Worm (Caenorhabditis elegans) whole organism, L4 larva: ENCODE measurements around the gene C30F2.2.

Experiments
- D1046.2 ChIP-seq: fragments of 200-800 bp; sonication (Bioruptor generic); IDR thresholded peaks from 2 replicates; pipeline ENCODE4 v1.3.6; 2022; ENCODE audit warnings: missing genetic modification characterization, missing compliant biosample characterization
- F49E8.2 ChIP-seq: sonication (generic microtip); optimal IDR thresholded peaks from 2 replicates; lab custom pipeline; 2016; ENCODE audit warnings: missing compliant biosample characterization, mild to moderate bottlenecking, missing genetic modification characterization, borderline replicate concordance
- R02D3.7 ChIP-seq: fragments of 150-350 bp; sonication (generic microtip); optimal IDR thresholded peaks from 3 replicates; lab custom pipeline; 2014; ENCODE audit warnings: missing biosample characterization, missing genetic modification characterization
- Y105C5A.15 ChIP-seq: fragments of 200-800 bp; sonication (Bioruptor generic); IDR thresholded peaks from 2 replicates; pipeline ENCODE4 v1.3.6; 2022; ENCODE audit warnings: missing genetic modification characterization, missing compliant biosample characterization
- Y5F2A.4 ChIP-seq: fragments of 200-800 bp; sonication (Bioruptor generic); optimal IDR thresholded peaks from 2 replicates; lab custom pipeline; 2018; ENCODE audit warnings: mild to moderate bottlenecking, missing genetic modification characterization, missing compliant biosample characterization
- Y75B8A.6 ChIP-seq: fragments of 200-800 bp; sonication (Bioruptor generic); IDR thresholded peaks from 2 replicates; pipeline ENCODE4 v1.3.6; 2022; ENCODE audit warnings: missing genetic modification reagents, missing genetic modification characterization, missing compliant biosample characterization
- attf-4 ChIP-seq: sonication (generic microtip); optimal IDR thresholded peaks from 3 replicates; lab custom pipeline; 2017; ENCODE audit warnings: missing biosample characterization, missing genetic modification characterization
- ceh-32 ChIP-seq: sonication (generic microtip); optimal IDR thresholded peaks from 2 replicates; lab custom pipeline; 2016; ENCODE audit warnings: mild to moderate bottlenecking, missing genetic modification characterization, missing compliant biosample characterization; ENCODE audit not compliant: poor library complexity
- ceh-44 ChIP-seq: fragments of 200-800 bp; sonication (Bioruptor generic); IDR thresholded peaks from 2 replicates; pipeline ENCODE4 v1.3.6; 2022; ENCODE audit warnings: missing genetic modification reagents, missing genetic modification characterization, missing compliant biosample characterization
- ctbp-1 ChIP-seq: fragments of 200-800 bp; sonication (Bioruptor generic); IDR thresholded peaks from 2 replicates; pipeline ENCODE4 v1.3.6; 2022; ENCODE audit warnings: missing genetic modification reagents, missing genetic modification characterization, missing compliant biosample characterization
- daf-12 ChIP-seq: fragments of 150-350 bp; optimal IDR thresholded peaks from 2 replicates; lab custom pipeline; 2014; ENCODE audit warnings: missing biosample characterization, missing genetic modification reagents, missing genetic modification characterization
- daf-8 ChIP-seq: fragments of 200-800 bp; sonication (Bioruptor generic); IDR thresholded peaks from 2 replicates; pipeline ENCODE4 v1.3.6; 2022; ENCODE audit warnings: missing genetic modification characterization, missing compliant biosample characterization
- dmd-6 ChIP-seq: fragments of 200-800 bp; sonication (Bioruptor generic); IDR thresholded peaks from 2 replicates; pipeline ENCODE4 v1.3.6; 2022; ENCODE audit warnings: missing genetic modification reagents, missing genetic modification characterization, missing compliant biosample characterization
- dpl-1 ChIP-seq: fragments of 150-350 bp; optimal IDR thresholded peaks from 2 replicates; lab custom pipeline; 2014; ENCODE audit warnings: missing biosample characterization, missing genetic modification reagents, missing genetic modification characterization
- dve-1 ChIP-seq: sonication (generic microtip); optimal IDR thresholded peaks from 2 replicates; lab custom pipeline; 2017; ENCODE audit warnings: antibody characterized with exemption, mild to moderate bottlenecking, missing genetic modification characterization, missing compliant biosample characterization; ENCODE audit not compliant: insufficient read depth
- egl-43 ChIP-seq: fragments of 200-800 bp; sonication (Bioruptor generic); IDR thresholded peaks from 2 replicates; pipeline ENCODE4 v1.3.6; 2022; ENCODE audit warnings: missing genetic modification reagents, missing genetic modification characterization, missing compliant biosample characterization
- gei-8 ChIP-seq: fragments of 200-800 bp; sonication (Bioruptor generic); optimal IDR thresholded peaks from 2 replicates; lab custom pipeline; 2018; ENCODE audit warnings: mild to moderate bottlenecking, missing genetic modification characterization, missing compliant biosample characterization
- hif-1 ChIP-seq, 2 experiments: sonication (generic microtip); optimal IDR thresholded peaks; 2 replicates each; lab custom pipeline; 2016 to 2017; ENCODE audit warnings: missing compliant biosample characterization in 2 of 2, missing genetic modification characterization in 2 of 2, missing genetic modification reagents in 2 of 2, missing genotype in 2 of 2, mild to moderate bottlenecking in 1 of 2
- hlh-11 ChIP-seq: fragments of 200-800 bp; sonication (Bioruptor generic); optimal IDR thresholded peaks from 2 replicates; lab custom pipeline; 2018; ENCODE audit warnings: mild to moderate bottlenecking, missing genetic modification characterization, missing compliant biosample characterization
- hlh-30 ChIP-seq: sonication (generic microtip); optimal IDR thresholded peaks from 2 replicates; lab custom pipeline; 2017; ENCODE audit warnings: antibody characterized with exemption, mild to moderate bottlenecking, missing genetic modification characterization, missing compliant biosample characterization; ENCODE audit not compliant: insufficient read depth
- lim-7 ChIP-seq: fragments of 200-800 bp; sonication (Bioruptor generic); IDR thresholded peaks from 2 replicates; pipeline ENCODE4 v1.3.6; 2022; ENCODE audit warnings: missing genetic modification characterization, missing compliant biosample characterization
- lin-13 ChIP-seq: fragments of 150-350 bp; optimal IDR thresholded peaks from 2 replicates; lab custom pipeline; 2014; ENCODE audit warnings: missing biosample characterization, missing genetic modification reagents, missing genetic modification characterization
- lin-15B ChIP-seq: fragments of 150-350 bp; sonication (generic microtip); optimal IDR thresholded peaks from 3 replicates; lab custom pipeline; 2014; ENCODE audit warnings: missing biosample characterization, missing genetic modification characterization
- lin-29 ChIP-seq: fragments of 200-800 bp; sonication (Bioruptor generic); IDR thresholded peaks from 2 replicates; pipeline ENCODE4 v1.3.6; 2022; ENCODE audit warnings: missing genetic modification reagents, missing genetic modification characterization, missing compliant biosample characterization
- lin-38 ChIP-seq: fragments of 200-800 bp; sonication (Bioruptor generic); IDR thresholded peaks from 2 replicates; pipeline ENCODE4 v1.3.6; 2022; ENCODE audit warnings: missing genetic modification reagents, missing genetic modification characterization, missing compliant biosample characterization
- lsy-2 ChIP-seq, 2 experiments: fragments of 150-350 bp in 1 of 2; sonication (generic microtip) in 1 of 2; optimal IDR thresholded peaks; 2 replicates each; lab custom pipeline; 2014 to 2017; ENCODE audit warnings: missing biosample characterization in 2 of 2, missing genetic modification characterization in 2 of 2
- madf-5 ChIP-seq, 2 experiments: fragments of 200-800 bp; sonication (Bioruptor generic); IDR thresholded peaks; 2 replicates each; pipeline ENCODE4 v1.3.6; 2022; ENCODE audit warnings: missing compliant biosample characterization in 2 of 2, missing genetic modification characterization in 2 of 2
- mdt-29 ChIP-seq: fragments of 200-800 bp; sonication (Bioruptor generic); IDR thresholded peaks from 2 replicates; pipeline ENCODE4 v1.3.6; 2022; ENCODE audit warnings: missing genetic modification reagents, missing genetic modification characterization, missing compliant biosample characterization
- mep-1 ChIP-seq: fragments of 150-350 bp; sonication (generic microtip); optimal IDR thresholded peaks from 3 replicates; lab custom pipeline; 2014; ENCODE audit warnings: missing biosample characterization, missing genetic modification characterization
- mxl-2 ChIP-seq: fragments of 200-800 bp; sonication (Bioruptor generic); conservative IDR thresholded peaks from 2 replicates; pipeline ENCODE4 v1.3.6; 2022; ENCODE audit warnings: missing genetic modification reagents, missing genetic modification characterization, missing compliant biosample characterization
- mxl-3 ChIP-seq: fragments of 200-800 bp; sonication (Bioruptor generic); optimal IDR thresholded peaks from 2 replicates; lab custom pipeline; 2018; ENCODE audit warnings: mild to moderate bottlenecking, missing genetic modification characterization, missing compliant biosample characterization
- nhr-10 ChIP-seq: fragments of 150-350 bp; optimal IDR thresholded peaks from 2 replicates; lab custom pipeline; 2014; ENCODE audit warnings: missing biosample characterization, missing genetic modification characterization
- nhr-102 ChIP-seq: sonication (generic microtip); optimal IDR thresholded peaks from 2 replicates; lab custom pipeline; 2016; ENCODE audit warnings: mild to moderate bottlenecking, missing genetic modification characterization, moderate library complexity, missing compliant biosample characterization
- nhr-25 ChIP-seq: sonication (generic microtip); optimal IDR thresholded peaks from 2 replicates; lab custom pipeline; 2017; ENCODE audit warnings: missing genetic modification characterization, mild to moderate bottlenecking, missing compliant biosample characterization, antibody characterized with exemption, moderate library complexity, borderline replicate concordance; ENCODE audit not compliant: insufficient read depth
- nhr-28 ChIP-seq: fragments of 150-350 bp; optimal IDR thresholded peaks from 2 replicates; lab custom pipeline; 2014; ENCODE audit warnings: missing biosample characterization, missing genetic modification characterization
- nhr-42 ChIP-seq: fragments of 200-800 bp; sonication (Bioruptor generic); IDR thresholded peaks from 2 replicates; pipeline ENCODE4 v1.3.6; 2022; ENCODE audit warnings: missing genetic modification characterization, missing compliant biosample characterization
- nhr-6 ChIP-seq: fragments of 150-350 bp; optimal IDR thresholded peaks from 2 replicates; lab custom pipeline; 2014; ENCODE audit warnings: missing biosample characterization, missing genetic modification characterization
- nhr-76 ChIP-seq: fragments of 150-350 bp; optimal IDR thresholded peaks from 2 replicates; lab custom pipeline; 2014; ENCODE audit warnings: missing biosample characterization, missing genetic modification characterization
- pqm-1 ChIP-seq: sonication (generic microtip); optimal IDR thresholded peaks from 2 replicates; lab custom pipeline; 2017; ENCODE audit warnings: missing biosample characterization, missing genetic modification characterization
- sdz-12 ChIP-seq: fragments of 200-800 bp; sonication (Bioruptor generic); optimal IDR thresholded peaks from 2 replicates; lab custom pipeline; 2018; ENCODE audit warnings: mild to moderate bottlenecking, missing genetic modification characterization, missing compliant biosample characterization
- set-16 ChIP-seq: fragments of 200-800 bp; sonication (Bioruptor generic); IDR thresholded peaks from 2 replicates; pipeline ENCODE4 v1.3.6; 2022; ENCODE audit warnings: missing genetic modification reagents, missing genetic modification characterization, missing compliant biosample characterization
- skn-1 ChIP-seq: fragments of 150-350 bp; optimal IDR thresholded peaks from 2 replicates; lab custom pipeline; 2014; ENCODE audit warnings: missing biosample characterization, missing genetic modification characterization
- snpc-1.2 ChIP-seq: fragments of 200-800 bp; sonication (Bioruptor generic); IDR thresholded peaks from 2 replicates; pipeline ENCODE4 v1.3.6; 2022; ENCODE audit warnings: missing genetic modification reagents, missing genetic modification characterization, missing compliant biosample characterization
- snpc-4 ChIP-seq: fragments of 150-350 bp; optimal IDR thresholded peaks from 2 replicates; lab custom pipeline; 2014; ENCODE audit warnings: missing biosample characterization, missing genetic modification characterization
- unc-130 ChIP-seq: sonication (generic microtip); optimal IDR thresholded peaks from 2 replicates; lab custom pipeline; 2016; ENCODE audit warnings: missing genetic modification reagents, missing genetic modification characterization, missing compliant biosample characterization
- vab-7 ChIP-seq: fragments of 200-800 bp; sonication (Bioruptor generic); IDR thresholded peaks from 2 replicates; pipeline ENCODE4 v1.3.6; 2022; ENCODE audit warnings: missing genetic modification reagents, missing genetic modification characterization, missing compliant biosample characterization
- zag-1 ChIP-seq: fragments of 150-350 bp; optimal IDR thresholded peaks from 2 replicates; lab custom pipeline; 2014; ENCODE audit warnings: missing biosample characterization, missing genetic modification characterization
- zfp-2 ChIP-seq: sonication (generic microtip); optimal IDR thresholded peaks from 2 replicates; lab custom pipeline; 2016; ENCODE audit warnings: mild to moderate bottlenecking, missing genetic modification characterization, missing compliant biosample characterization
- ztf-11 ChIP-seq: fragments of 150-350 bp; optimal IDR thresholded peaks from 2 replicates; lab custom pipeline; 2014; ENCODE audit warnings: missing biosample characterization, missing genetic modification characterization

C30F2.2 gene

ce11 chrX:16133815-16134214, 48.8 kb upstream of the C30F2.2 start (continued):
- TF ChIP-seq ceh-44 (GFP tag; lab: Robert Waterston, UW): no peak
- no peak for TF ChIP-seq egl-43 (GFP tag; lab: Robert Waterston, UW)
- TF ChIP-seq vab-7 (GFP tag; lab: Robert Waterston, UW): no peak
- TF ChIP-seq hlh-30 (tag; lab: Kevin White, UChicago): peak; percentile 24
- TF ChIP-seq nhr-25 (tag; lab: Kevin White, UChicago): no peak
- TF ChIP-seq lin-38 (GFP tag; lab: Robert Waterston, UW): no peak
- TF ChIP-seq Y5F2A.4 (GFP tag; lab: Kevin White, UChicago): no peak
- no peak for TF ChIP-seq snpc-4 (tag; lab: Kevin White, UChicago)
- TF ChIP-seq Y75B8A.6 (GFP tag; lab: Robert Waterston, UW): no peak
- peak; percentile 52; the same call in 1 of the 2 replicates for TF ChIP-seq ctbp-1 (GFP tag; lab: Robert Waterston, UW)
- TF ChIP-seq daf-12 (tag; lab: Kevin White, UChicago): no peak
- TF ChIP-seq ceh-32 (tag; lab: Kevin White, UChicago): no peak
- TF ChIP-seq sdz-12 (GFP tag; lab: Kevin White, UChicago): no peak
- peak in 1 of 2 experiments; percentile 25 for TF ChIP-seq lsy-2 (tag; optimal IDR thresholded peaks at IDR 0.05; lab: Kevin White, UChicago)
- no peak for TF ChIP-seq attf-4
- TF ChIP-seq nhr-42 (GFP tag; lab: Robert Waterston, UW): no peak

- TF ChIP-seq lim-7: no peak
- 0 out of 2 replicates have a peak, but pooled peaks have one; percentile 14 for TF ChIP-seq D1046.2 (GFP tag; lab: Robert Waterston, UW)
- TF ChIP-seq Y105C5A.15 (GFP tag; lab: Robert Waterston, UW): no peak
- no peak for TF ChIP-seq ztf-11
- peak; percentile 81 for TF ChIP-seq mep-1 (tag; lab: Kevin White, UChicago)
- peak; percentile 35 for TF ChIP-seq nhr-10
- TF ChIP-seq dpl-1 (GFP tag; lab: Kevin White, UChicago): peak; percentile 4
- peak; percentile 79 for TF ChIP-seq nhr-28 (tag; lab: Kevin White, UChicago)
- TF ChIP-seq snpc-1.2: no peak
- peak; percentile 21 for TF ChIP-seq pqm-1 (tag; lab: Kevin White, UChicago)
- no peak for TF ChIP-seq R02D3.7 (tag; lab: Kevin White, UChicago)
- no peak for TF ChIP-seq lin-38 (GFP tag; lab: Robert Waterston, UW)
- no peak for TF ChIP-seq mxl-2
- TF ChIP-seq daf-8 (GFP tag; lab: Robert Waterston, UW): no peak
- TF ChIP-seq nhr-102 (tag; lab: Kevin White, UChicago): peak; percentile 14
- peak; percentile 71; the same call in 1 of the 2 replicates for TF ChIP-seq egl-43 (GFP tag; lab: Robert Waterston, UW)
- TF ChIP-seq zfp-2 (tag; lab: Kevin White, UChicago): no peak
- TF ChIP-seq lin-15B (tag; lab: Kevin White, UChicago): no peak
- TF ChIP-seq hlh-30 (tag; lab: Kevin White, UChicago): peak; percentile 97
- no peak for TF ChIP-seq nhr-76 (tag; lab: Kevin White, UChicago)
- no peak for TF ChIP-seq skn-1 (tag; lab: Kevin White, UChicago)
- no peak for TF ChIP-seq lin-29
- 0 out of 2 replicates have a peak, but pooled peaks have one; percentile 35 for TF ChIP-seq mdt-29 (GFP tag; lab: Robert Waterston, UW)
- TF ChIP-seq dve-1 (tag; lab: Kevin White, UChicago): peak; percentile 89
- TF ChIP-seq hlh-11 (tag; lab: Kevin White, UChicago): peak; percentile 86
- peak; percentile 3 for TF ChIP-seq lin-13 (GFP tag; lab: Kevin White, UChicago)
- no peak for TF ChIP-seq madf-5 (GFP tag; IDR thresholded peaks at IDR 0.05; lab: Robert Waterston, UW)
- peak; percentile 73 to 97 for TF ChIP-seq hif-1 (tag; optimal IDR thresholded peaks at IDR 0.05; lab: Kevin White, UChicago)
- peak; percentile 25; the same call in 1 of the 2 replicates for TF ChIP-seq set-16
- peak; percentile 38 for TF ChIP-seq nhr-6 (tag; lab: Kevin White, UChicago)
- TF ChIP-seq lsy-2 (tag; optimal IDR thresholded peaks at IDR 0.05; lab: Kevin White, UChicago): peak in 1 of 2 experiments; percentile 45
- TF ChIP-seq F49E8.2 (tag; lab: Kevin White, UChicago): no peak
- TF ChIP-seq zag-1: no peak
- peak; percentile 77 for TF ChIP-seq mxl-3
- TF ChIP-seq gei-8 (GFP tag; lab: Kevin White, UChicago): no peak
- TF ChIP-seq dmd-6 (GFP tag; lab: Robert Waterston, UW): peak; percentile 74
- no peak for TF ChIP-seq unc-130 (GFP tag; lab: Kevin White, UChicago)
Observed at ce11 chrX:16131044-16131443, 46.0 kb upstream of the C30F2.2 start.
